Fruit fly (Drosophila melanogaster) whole organism: ENCODE data around the gene CG18304.
A peak's percentile ranks its signal among the peaks of the same experiment; 100 is the strongest.

Experiments
- CG8478 ChIP-seq: fragments of >200 bp; optimal IDR thresholded peaks from 2 replicates; lab custom pipeline; 2018; ENCODE audit warnings: inconsistent platforms
- Dll ChIP-seq: fragments of >200 bp; optimal IDR thresholded peaks from 2 replicates; lab custom pipeline; 2017
- EcR ChIP-seq, 2 experiments: fragments of >200 bp; optimal IDR thresholded peaks; 2 replicates each; lab custom pipeline; 2017; ENCODE audit warnings: missing biosample characterization in 2 of 2, missing genetic modification characterization in 2 of 2, missing genetic modification reagents in 2 of 2
- pan ChIP-seq: fragments of >200 bp; optimal IDR thresholded peaks from 2 replicates; lab custom pipeline; 2017
- psq ChIP-seq: fragments of >200 bp; optimal IDR thresholded peaks from 2 replicates; lab custom pipeline; 2017
- usp ChIP-seq: fragments of >200 bp; optimal IDR thresholded peaks from 2 replicates; lab custom pipeline; 2017; ENCODE audit warnings: missing biosample characterization, missing genetic modification characterization, mixed read lengths

The CG18304 gene

dm6 chr2L:6948540-6948942, 5.9 kb upstream of the CG18304 start, which contains the start of gene ihog:
Gene ihog (minus strand): TSS chr2L:6948808.
- TF ChIP-seq CG8478 (lab: Kevin White, UChicago): no peak
- no peak for TF ChIP-seq Dll (lab: Kevin White, UChicago)
- TF ChIP-seq usp (GFP tag; lab: Kevin White, UChicago): no peak
- no peak for TF ChIP-seq EcR (GFP tag; optimal IDR thresholded peaks at IDR 0.05; lab: Kevin White, UChicago)
- TF ChIP-seq psq (lab: Kevin White, UChicago): no peak
- no peak for TF ChIP-seq pan (lab: Kevin White, UChicago)

dm6 chr2L:6945088-6945487, 2.5 kb upstream of the CG18304 start, which contains the start of gene Fgop2:
Gene Fgop2 (minus strand): TSS chr2L:6945289.
- TF ChIP-seq psq (lab: Kevin White, UChicago) (no peak), Dll (lab: Kevin White, UChicago) (no peak), usp (GFP tag; lab: Kevin White, UChicago) (no peak), CG8478 (lab: Kevin White, UChicago) (no peak), pan (lab: Kevin White, UChicago) (no peak), EcR (GFP tag; optimal IDR thresholded peaks at IDR 0.05; lab: Kevin White, UChicago) (no peak)

- TF ChIP-seq psq (lab: Kevin White, UChicago): no peak
- no peak for TF ChIP-seq usp (GFP tag; lab: Kevin White, UChicago)
- no peak for TF ChIP-seq EcR (GFP tag; optimal IDR thresholded peaks at IDR 0.05; lab: Kevin White, UChicago)
- no peak for TF ChIP-seq CG8478 (lab: Kevin White, UChicago)
- TF ChIP-seq Dll (lab: Kevin White, UChicago): no peak
- TF ChIP-seq pan (lab: Kevin White, UChicago): no peak
Observed at dm6 chr2L:6941731-6942130, 883 bp downstream of the CG18304 start.

- TF ChIP-seq EcR (GFP tag; optimal IDR thresholded peaks at IDR 0.05; lab: Kevin White, UChicago) (no peak), Dll (lab: Kevin White, UChicago) (no peak), CG8478 (lab: Kevin White, UChicago) (no peak), pan (lab: Kevin White, UChicago) (no peak), psq (lab: Kevin White, UChicago) (no peak), usp (GFP tag; lab: Kevin White, UChicago) (no peak)
Observed at dm6 chr2L:6939698-6940097, 2.9 kb downstream of the CG18304 start.

- TF ChIP-seq Dll (lab: Kevin White, UChicago) (no peak), EcR (GFP tag; optimal IDR thresholded peaks at IDR 0.05; lab: Kevin White, UChicago) (no peak), psq (lab: Kevin White, UChicago) (no peak), usp (GFP tag; lab: Kevin White, UChicago) (no peak), pan (lab: Kevin White, UChicago) (no peak), CG8478 (lab: Kevin White, UChicago) (no peak)
Observed at dm6 chr2L:6931821-6932220, 10.8 kb downstream of the CG18304 start, which contains the start of gene CG43232. Gene CG43232 (plus strand): TSS chr2L:6932121.

dm6 chr2L:6925114-6925513, 17.5 kb downstream of the CG18304 start:
- TF ChIP-seq EcR (GFP tag; optimal IDR thresholded peaks at IDR 0.05; lab: Kevin White, UChicago): no peak

dm6 chr2L:6922091-6922753, 20.4 kb downstream of the CG18304 start:
- TF ChIP-seq psq (lab: Kevin White, UChicago) (no peak), CG8478 (lab: Kevin White, UChicago) (no peak), usp (GFP tag; lab: Kevin White, UChicago) (no peak), Dll (lab: Kevin White, UChicago) (no peak), pan (lab: Kevin White, UChicago) (no peak), EcR (GFP tag; optimal IDR thresholded peaks at IDR 0.05; lab: Kevin White, UChicago) (no peak)

- TF ChIP-seq CG8478 (lab: Kevin White, UChicago): no peak
- TF ChIP-seq pan (lab: Kevin White, UChicago): no peak
- TF ChIP-seq EcR (GFP tag; optimal IDR thresholded peaks at IDR 0.05; lab: Kevin White, UChicago): no peak
- no peak for TF ChIP-seq usp (GFP tag; lab: Kevin White, UChicago)
- TF ChIP-seq psq (lab: Kevin White, UChicago): no peak
- TF ChIP-seq Dll (lab: Kevin White, UChicago): no peak
Observed at dm6 chr2L:6921360-6922090, 21.1 kb downstream of the CG18304 start.

- TF ChIP-seq psq (lab: Kevin White, UChicago) (no peak), CG8478 (lab: Kevin White, UChicago) (peak; percentile 33), Dll (lab: Kevin White, UChicago) (no peak)
Observed at dm6 chr2L:6920661-6921359, 21.8 kb downstream of the CG18304 start, which contains the start of gene Hrb27C. Gene Hrb27C (plus strand): TSS chr2L:6920704.

dm6 chr2L:6919850-6920660, 22.6 kb downstream of the CG18304 start, which contains the start of gene x16:
Gene x16 (minus strand): TSS chr2L:6920210.
- TF ChIP-seq EcR (GFP tag; optimal IDR thresholded peaks at IDR 0.05; lab: Kevin White, UChicago) (no peak), Dll (lab: Kevin White, UChicago) (no peak), CG8478 (lab: Kevin White, UChicago) (no peak), pan (lab: Kevin White, UChicago) (no peak), usp (GFP tag; lab: Kevin White, UChicago) (no peak), psq (lab: Kevin White, UChicago) (no peak)
